Fruit fly (Drosophila melanogaster) whole organism, embryonic: ENCODE data around the gene CG9682.

ENCODE experiments used
- CG10209 ChIP-seq: fragments of 200-800 bp; sonication (Bioruptor generic); optimal IDR thresholded peaks from 3 replicates; lab custom pipeline; 2017; ENCODE audit warnings: missing biosample characterization, mild to moderate bottlenecking, missing genetic modification characterization, missing genetic modification reagents
- CG11398 ChIP-seq: fragments of 200-800 bp; sonication (Bioruptor generic); optimal IDR thresholded peaks from 2 replicates; lab custom pipeline; 2016; ENCODE audit warnings: missing biosample characterization, missing genetic modification characterization
- CG12219 ChIP-seq: fragments of 200-800 bp; sonication (Bioruptor generic); optimal IDR thresholded peaks from 3 replicates; lab custom pipeline; 2018; ENCODE audit warnings: missing biosample characterization, mild to moderate bottlenecking, missing genetic modification characterization
- CG12391 ChIP-seq: fragments of 200-800 bp; sonication (Bioruptor generic); optimal IDR thresholded peaks from 3 replicates; lab custom pipeline; 2018; ENCODE audit warnings: missing biosample characterization, mild to moderate bottlenecking, missing genetic modification characterization, moderate library complexity
- CG12659 ChIP-seq: fragments of 200-800 bp; sonication (Bioruptor generic); optimal IDR thresholded peaks from 3 replicates; lab custom pipeline; 2017; ENCODE audit warnings: mild to moderate bottlenecking, missing biosample characterization, missing genetic modification reagents, missing genetic modification characterization
- CG12942 ChIP-seq: fragments of 200-800 bp; sonication (Bioruptor generic); optimal IDR thresholded peaks from 3 replicates; lab custom pipeline; 2016; ENCODE audit warnings: missing biosample characterization, missing genetic modification characterization
- CG14050 ChIP-seq: fragments of 200-800 bp; sonication (Bioruptor generic); IDR thresholded peaks from 3 replicates; pipeline ENCODE4 v1.3.6; 2022; ENCODE audit warnings: missing biosample characterization, missing genetic modification characterization
- CG2712 ChIP-seq: fragments of 200-800 bp; optimal IDR thresholded peaks from 3 replicates; lab custom pipeline; 2019; ENCODE audit warnings: missing biosample characterization, mild to moderate bottlenecking, missing genetic modification characterization, moderate library complexity
- CG2875 ChIP-seq: fragments of 200-800 bp; sonication (Bioruptor generic); optimal IDR thresholded peaks from 2 replicates; lab custom pipeline; 2017; ENCODE audit warnings: missing biosample characterization, mild to moderate bottlenecking, missing genetic modification characterization, missing genetic modification reagents
- CG32767 ChIP-seq: fragments of 200-800 bp; sonication (Bioruptor generic); IDR thresholded peaks from 2 replicates; pipeline ENCODE4 v1.3.6; 2022; ENCODE audit warnings: missing biosample characterization, missing genetic modification characterization
- CG3995 ChIP-seq: fragments of 200-800 bp; sonication (Bioruptor generic); optimal IDR thresholded peaks from 3 replicates; lab custom pipeline; 2016; ENCODE audit warnings: missing biosample characterization, missing genetic modification characterization
- CG4328 ChIP-seq: fragments of 200-800 bp; sonication (Bioruptor generic); optimal IDR thresholded peaks from 3 replicates; lab custom pipeline; 2017; ENCODE audit warnings: missing biosample characterization, missing genetic modification reagents, missing genetic modification characterization
- CG4424 ChIP-seq: fragments of 200-800 bp; sonication (Bioruptor generic); optimal IDR thresholded peaks from 3 replicates; lab custom pipeline; 2016; ENCODE audit warnings: missing biosample characterization, missing genetic modification characterization
- CG4854 ChIP-seq: fragments of 200-800 bp; sonication (Bioruptor generic); optimal IDR thresholded peaks from 2 replicates; lab custom pipeline; 2016; ENCODE audit warnings: missing biosample characterization, missing genetic modification characterization, inconsistent platforms
- CG7556 ChIP-seq: fragments of 200-800 bp; sonication (Bioruptor generic); optimal IDR thresholded peaks from 2 replicates; lab custom pipeline; 2017; ENCODE audit warnings: missing biosample characterization, mild to moderate bottlenecking, missing genetic modification characterization
- CG8089 ChIP-seq: fragments of 200-800 bp; sonication (Bioruptor generic); optimal IDR thresholded peaks from 3 replicates; lab custom pipeline; 2016; ENCODE audit warnings: missing biosample characterization, missing genetic modification characterization
- D ChIP-seq, 2 experiments: fragments of 200-800 bp in 1 of 2; fragments of >200 bp in 1 of 2; sonication (Bioruptor generic) in 1 of 2; optimal IDR thresholded peaks; 2 replicates in 1 of 2; 3 replicates in 1 of 2; lab custom pipeline; 2017; ENCODE audit warnings: mild to moderate bottlenecking in 1 of 2, missing biosample characterization in 1 of 2, missing genetic modification characterization in 1 of 2, missing genetic modification reagents in 1 of 2
- Dll ChIP-seq: fragments of 200-800 bp; sonication (Bioruptor generic); IDR thresholded peaks from 4 replicates; pipeline ENCODE4 v1.3.6; 2022; ENCODE audit warnings: missing biosample characterization, missing genetic modification characterization; ENCODE audit not compliant: partially characterized antibody
- E2f2 ChIP-seq: fragments of 200-800 bp; sonication (Bioruptor generic); IDR thresholded peaks from 2 replicates; pipeline ENCODE4 v1.3.6; 2022; ENCODE audit warnings: missing biosample characterization, missing genetic modification characterization
- Gug ChIP-seq: fragments of 200-800 bp; sonication (Bioruptor generic); IDR thresholded peaks from 4 replicates; pipeline ENCODE4 v1.3.6; 2022; ENCODE audit warnings: missing biosample characterization, missing genetic modification characterization
- H2.0 ChIP-seq: fragments of 200-800 bp; sonication (Bioruptor generic); IDR thresholded peaks from 2 replicates; pipeline ENCODE4 v1.3.6; 2022; ENCODE audit warnings: missing biosample characterization, missing genetic modification characterization
- HLH3B ChIP-seq: fragments of 200-800 bp; sonication (Bioruptor generic); IDR thresholded peaks from 2 replicates; pipeline ENCODE4 v1.3.6; 2022; ENCODE audit warnings: missing biosample characterization, missing genetic modification characterization
- HmgZ ChIP-seq: fragments of 200-800 bp; sonication (Bioruptor generic); optimal IDR thresholded peaks from 2 replicates; lab custom pipeline; 2018; ENCODE audit warnings: missing biosample characterization, mild to moderate bottlenecking, missing genetic modification characterization
- Lpt ChIP-seq: fragments of >200 bp; optimal IDR thresholded peaks from 2 replicates; lab custom pipeline; 2018; ENCODE audit warnings: missing biosample characterization, missing genetic modification characterization
- Neu2 ChIP-seq: fragments of 200-800 bp; sonication (Bioruptor generic); optimal IDR thresholded peaks from 3 replicates; lab custom pipeline; 2016; ENCODE audit warnings: missing biosample characterization, missing genetic modification characterization, borderline replicate concordance
- Nf-YA ChIP-seq: fragments of 200-800 bp; sonication (Bioruptor generic); IDR thresholded peaks from 2 replicates; pipeline ENCODE4 v1.3.6; 2022; ENCODE audit warnings: missing biosample characterization, missing genetic modification characterization
- Nf-YB ChIP-seq: fragments of 200-800 bp; sonication (Bioruptor generic); optimal IDR thresholded peaks from 3 replicates; lab custom pipeline; 2019; ENCODE audit warnings: missing biosample characterization, mild to moderate bottlenecking, missing genetic modification characterization, moderate library complexity
- Sox102F ChIP-seq: fragments of 200-800 bp; sonication (Bioruptor generic); optimal IDR thresholded peaks from 2 replicates; lab custom pipeline; 2018; ENCODE audit warnings: missing biosample characterization, mild to moderate bottlenecking, missing genetic modification characterization, moderate library complexity
- Ssrp ChIP-seq: fragments of 200-800 bp; sonication (Bioruptor generic); optimal IDR thresholded peaks from 2 replicates; lab custom pipeline; 2018; ENCODE audit warnings: missing biosample characterization, mild to moderate bottlenecking, missing genetic modification characterization, moderate library complexity
- bab2 ChIP-seq: fragments of 200-800 bp; sonication (Bioruptor generic); optimal IDR thresholded peaks from 2 replicates; lab custom pipeline; 2016; ENCODE audit warnings: missing biosample characterization, missing genetic modification characterization
- chm ChIP-seq: fragments of 200-800 bp; sonication (Bioruptor generic); IDR thresholded peaks from 2 replicates; pipeline ENCODE4 v1.3.6; 2022; ENCODE audit warnings: missing biosample characterization, missing genetic modification characterization
- crol ChIP-seq: fragments of 200-800 bp; sonication (Bioruptor generic); IDR thresholded peaks from 2 replicates; pipeline ENCODE4 v1.3.6; 2022; ENCODE audit warnings: missing biosample characterization, missing genetic modification characterization
- dmrt99B ChIP-seq: fragments of 200-800 bp; sonication (Bioruptor generic); optimal IDR thresholded peaks from 2 replicates; lab custom pipeline; 2018; ENCODE audit warnings: missing biosample characterization, mild to moderate bottlenecking, missing genetic modification characterization, moderate library complexity
- en ChIP-seq: fragments of 200-800 bp; sonication (Bioruptor generic); optimal IDR thresholded peaks from 2 replicates; lab custom pipeline; 2016; ENCODE audit warnings: missing biosample characterization, missing genetic modification characterization
- ftz-f1 ChIP-seq: fragments of 200-800 bp; sonication (Bioruptor generic); optimal IDR thresholded peaks from 2 replicates; lab custom pipeline; 2016; ENCODE audit warnings: missing biosample characterization, missing genetic modification characterization
- gcm2 ChIP-seq: fragments of 200-800 bp; sonication (Bioruptor generic); optimal IDR thresholded peaks from 2 replicates; lab custom pipeline; 2016; ENCODE audit warnings: missing biosample characterization, missing genetic modification characterization
- grau ChIP-seq: fragments of 200-800 bp; optimal IDR thresholded peaks from 3 replicates; lab custom pipeline; 2019; ENCODE audit warnings: missing biosample characterization, mild to moderate bottlenecking, missing genetic modification characterization, moderate library complexity
- gsb-n ChIP-seq: fragments of 200-800 bp; sonication (Bioruptor generic); optimal IDR thresholded peaks from 3 replicates; lab custom pipeline; 2018; ENCODE audit warnings: missing biosample characterization, mild to moderate bottlenecking, missing genetic modification characterization
- gt ChIP-seq: fragments of 200-800 bp; sonication (Bioruptor generic); IDR thresholded peaks from 2 replicates; pipeline ENCODE4 v1.3.6; 2022; ENCODE audit warnings: missing biosample characterization, missing genetic modification characterization
- kah ChIP-seq: fragments of 200-800 bp; sonication (Bioruptor generic); optimal IDR thresholded peaks from 2 replicates; lab custom pipeline; 2018; ENCODE audit warnings: missing biosample characterization, mild to moderate bottlenecking, missing genetic modification characterization
- kni ChIP-seq: fragments of 200-800 bp; sonication (Bioruptor generic); optimal IDR thresholded peaks from 3 replicates; lab custom pipeline; 2017; ENCODE audit warnings: mild to moderate bottlenecking, missing biosample characterization, missing genetic modification reagents, missing genetic modification characterization
- otp ChIP-seq: fragments of 200-800 bp; sonication (Bioruptor generic); IDR thresholded peaks from 3 replicates; pipeline ENCODE4, ENCODE4 v1.3.6; 2022; ENCODE audit warnings: missing biosample characterization, missing genetic modification characterization
- pnt ChIP-seq: fragments of 200-800 bp; sonication (Bioruptor generic); optimal IDR thresholded peaks from 3 replicates; lab custom pipeline; 2016; ENCODE audit warnings: missing biosample characterization, missing genetic modification characterization
- pzg ChIP-seq: fragments of 200-800 bp; sonication (Bioruptor generic); optimal IDR thresholded peaks from 3 replicates; lab custom pipeline; 2018; ENCODE audit warnings: missing biosample characterization, mild to moderate bottlenecking, missing genetic modification characterization, moderate library complexity
- sd ChIP-seq: fragments of 200-800 bp; sonication (Bioruptor generic); optimal IDR thresholded peaks from 3 replicates; lab custom pipeline; 2018; ENCODE audit warnings: missing biosample characterization, mild to moderate bottlenecking, missing genetic modification characterization, moderate library complexity
- sens-2 ChIP-seq: fragments of 200-800 bp; sonication (Bioruptor generic); IDR thresholded peaks from 2 replicates; pipeline ENCODE4 v1.3.6; 2022; ENCODE audit warnings: missing biosample characterization, missing genetic modification characterization
- shn ChIP-seq: fragments of 200-800 bp; sonication (Bioruptor generic); optimal IDR thresholded peaks from 3 replicates; lab custom pipeline; 2016; ENCODE audit warnings: missing biosample characterization, missing genetic modification characterization
- ttk ChIP-seq: fragments of 200-800 bp; sonication (Bioruptor generic); IDR thresholded peaks from 2 replicates; pipeline ENCODE4 v2.1.2; 2022; ENCODE audit warnings: missing biosample characterization, missing genetic modification characterization
- tup ChIP-seq: fragments of 200-800 bp; sonication (Bioruptor generic); optimal IDR thresholded peaks from 2 replicates; lab custom pipeline; 2016; ENCODE audit warnings: missing biosample characterization, mild to moderate bottlenecking, missing genetic modification characterization, moderate library complexity
- wor ChIP-seq: fragments of 200-800 bp; sonication (Bioruptor generic); IDR thresholded peaks from 2 replicates; pipeline ENCODE4 v1.3.6; 2022; ENCODE audit warnings: missing biosample characterization, missing genetic modification characterization

Gene CG9682

DNA sequence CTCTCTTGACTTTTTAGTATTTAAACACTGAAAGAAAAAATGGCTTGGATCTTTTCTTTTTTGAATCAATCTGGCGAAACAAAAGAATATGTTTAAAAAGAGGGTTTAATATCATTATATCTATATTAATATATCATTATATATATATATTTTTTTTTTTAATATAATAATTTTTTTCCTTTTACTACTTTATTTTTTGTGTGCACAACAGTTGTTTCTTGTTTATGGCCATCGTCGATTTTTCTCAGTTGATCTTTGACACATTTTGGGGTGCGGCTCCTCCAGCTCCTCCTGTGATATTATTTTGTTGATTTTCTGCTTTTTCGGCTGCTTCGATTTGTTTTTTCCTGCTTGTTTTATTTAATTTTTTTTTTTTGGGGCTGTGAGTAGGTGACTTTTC lies 44.3 kb downstream of the CG9682 start (continued):
- TF ChIP-seq chm (GFP tag; lab: Robert Waterston, UW) (no peak), CG4328 (GFP tag; lab: Kevin White, UChicago) (no peak), dmrt99B (tag; lab: Kevin White, UChicago) (peak; percentile 9), Sox102F (GFP tag; lab: Kevin White, UChicago) (peak; percentile 60), CG10209 (peak; percentile 34), grau (tag; lab: Kevin White, UChicago) (peak; percentile 44), D (optimal IDR thresholded peaks at IDR 0.05; lab: Kevin White, UChicago) (no peak), D (GFP tag; optimal IDR thresholded peaks at IDR 0.05; lab: Kevin White, UChicago) (no peak), pzg (no peak), CG2712 (tag; lab: Kevin White, UChicago) (peak; percentile 29), Ssrp (tag; lab: Kevin White, UChicago) (peak; percentile 13), CG12391 (tag; lab: Kevin White, UChicago) (peak; percentile 7), E2f2 (GFP tag; lab: Robert Waterston, UW) (peak; percentile 25; the same call in 1 of the 2 replicates)

DNA sequence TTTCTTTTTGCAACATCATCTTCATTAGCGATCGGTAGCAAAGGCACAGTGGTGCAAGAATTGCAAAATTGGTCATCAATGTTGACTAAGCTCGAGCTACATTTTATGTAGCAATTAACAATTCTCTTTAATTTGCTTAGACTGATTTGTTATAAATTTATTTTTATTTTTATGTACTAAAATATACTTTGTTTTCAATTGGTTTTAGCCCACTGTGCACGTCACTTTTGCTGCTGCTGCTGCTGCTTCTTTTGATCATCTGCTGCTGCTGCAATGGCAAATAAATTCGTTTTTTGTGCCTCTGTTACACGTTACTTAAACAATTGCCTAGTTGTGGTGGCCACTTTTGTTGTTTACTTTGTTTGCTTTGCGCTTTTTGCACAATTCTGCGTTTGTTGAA lies 45.3 kb downstream of the CG9682 start:
- TF ChIP-seq HLH3B (peak; percentile 89), CG12219 (peak; percentile 72), CG11398 (GFP tag; lab: Kevin White, UChicago) (no peak), sd (no peak), shn (no peak), Nf-YA (peak; percentile 74; the same call in 1 of the 2 replicates), bab2 (GFP tag; lab: Kevin White, UChicago) (no peak), HmgZ (peak; percentile 50), CG7556 (GFP tag; lab: Kevin White, UChicago) (peak; percentile 73), crol (GFP tag; lab: Robert Waterston, UW) (no peak), ftz-f1 (GFP tag; lab: Kevin White, UChicago) (no peak), H2.0 (GFP tag; lab: Robert Waterston, UW) (peak; percentile 87), CG12659 (GFP tag; lab: Kevin White, UChicago) (peak; percentile 66), gcm2 (peak; percentile 46), pnt (GFP tag; lab: Kevin White, UChicago) (peak; percentile 50), CG8089 (GFP tag; lab: Kevin White, UChicago) (no peak), Neu2 (GFP tag; lab: Kevin White, UChicago) (no peak), CG3995 (GFP tag; lab: Kevin White, UChicago) (no peak), en (GFP tag; lab: Kevin White, UChicago) (no peak), CG14050 (peak; percentile 68), sens-2 (GFP tag; lab: Robert Waterston, UW) (peak; percentile 54; the same call in 1 of the 2 replicates), Gug (GFP tag; lab: Robert Waterston, UW) (peak; percentile 61; the same call in 3 of the 4 replicates), CG4424 (peak; percentile 63), kah (peak; percentile 47), gsb-n (tag; lab: Kevin White, UChicago) (peak; percentile 75), wor (GFP tag; lab: Robert Waterston, UW) (peak; percentile 65; the same call in 1 of the 2 replicates), CG4854 (peak; percentile 22), CG2875 (GFP tag; lab: Kevin White, UChicago) (peak; percentile 78), CG12942 (GFP tag; lab: Kevin White, UChicago) (peak; percentile 79), Nf-YB (GFP tag; lab: Kevin White, UChicago) (peak; percentile 52), Dll (no peak), CG32767 (GFP tag; lab: Robert Waterston, UW) (peak; percentile 85), Lpt (GFP tag; lab: Kevin White, UChicago) (no peak), otp (GFP tag; lab: Robert Waterston, UW) (peak; percentile 84), tup (GFP tag; lab: Kevin White, UChicago) (no peak), kni (GFP tag; lab: Kevin White, UChicago) (no peak), ttk (GFP tag; lab: Robert Waterston, UW) (peak; percentile 82), gt (peak; percentile 63)
